Worm (Caenorhabditis elegans): Measurements from ENCODE around the gene Y73B6BL.47.

DNA sequence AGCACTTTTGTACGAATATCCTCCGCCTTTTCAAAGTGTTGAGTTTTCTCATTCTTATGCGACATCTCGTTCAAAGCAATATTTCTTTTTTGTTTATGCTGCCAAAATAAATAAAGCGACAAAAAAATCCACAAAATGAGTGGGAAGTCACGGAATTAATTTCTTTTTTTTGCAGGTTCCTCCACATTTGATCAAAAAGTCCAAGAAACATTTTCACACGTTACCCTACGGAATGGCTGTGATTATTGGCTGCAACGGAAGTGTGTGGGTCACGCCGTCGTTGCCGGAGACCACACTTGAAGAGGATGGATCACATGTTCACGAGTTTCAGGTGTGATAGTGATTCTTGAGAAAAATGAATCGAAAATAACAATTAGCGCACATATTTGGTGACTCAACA is 54.8 kb downstream of the Y73B6BL.47 start, which contains the start of gene Y73B6BL.22:
- TF ChIP-seq pros-1 (tag; optimal IDR thresholded peaks at IDR 0.05) = no peak
- no peak for TF ChIP-seq ceh-34 (tag; optimal IDR thresholded peaks at IDR 0.05)
- TF ChIP-seq nfya-1 (tag; optimal IDR thresholded peaks at IDR 0.05) = no peak
- TF ChIP-seq K02D7.2 (tag; optimal IDR thresholded peaks at IDR 0.05) = no peak
- no peak for TF ChIP-seq unc-3 (GFP tag; conservative IDR thresholded peaks at IDR 0.05)
- no peak for TF ChIP-seq unc-3 (tag; optimal IDR thresholded peaks at IDR 0.05)
- no peak for TF ChIP-seq pqm-1 (tag; optimal IDR thresholded peaks at IDR 0.05)
- TF ChIP-seq pat-9 (tag; optimal IDR thresholded peaks at IDR 0.05) = no peak
- TF ChIP-seq T23F11.4 (GFP tag; optimal IDR thresholded peaks at IDR 0.05) = no peak
- TF ChIP-seq dve-1 (tag; optimal IDR thresholded peaks at IDR 0.05) = no peak
- no peak for TF ChIP-seq unc-55 (GFP tag; optimal IDR thresholded peaks at IDR 0.05)
- TF ChIP-seq ceh-22 (tag; optimal IDR thresholded peaks at IDR 0.05) = no peak
- no peak for TF ChIP-seq ttx-3 (tag; optimal IDR thresholded peaks at IDR 0.05)

Measured in whole organism, late embryonic.